Worm (Caenorhabditis elegans) whole organism, midembryonic: ENCODE data around the gene grl-2.

ENCODE experiments used
- T22C8.4 ChIP-seq: fragments of 200-800 bp; sonication (Bioruptor generic); IDR thresholded peaks from 2 replicates; pipeline ENCODE4 v1.3.6; 2022; ENCODE audit warnings: missing genetic modification characterization, missing compliant biosample characterization
- cog-1 ChIP-seq: sonication (generic microtip); optimal IDR thresholded peaks from 2 replicates; lab custom pipeline; 2016; ENCODE audit warnings: missing genetic modification characterization, missing compliant biosample characterization
- flt-1 ChIP-seq: fragments of 200-800 bp; sonication (Bioruptor generic); IDR thresholded peaks from 2 replicates; pipeline ENCODE4 v1.3.6; 2022; ENCODE audit warnings: missing genetic modification characterization, missing compliant biosample characterization
- klf-2 ChIP-seq: fragments of 200-800 bp; sonication (Bioruptor generic); conservative IDR thresholded peaks from 2 replicates; pipeline ENCODE4 v1.3.6; 2022; ENCODE audit warnings: missing genetic modification reagents, missing genetic modification characterization, missing compliant biosample characterization
- med-1 ChIP-seq: sonication (generic microtip); optimal IDR thresholded peaks from 2 replicates; lab custom pipeline; 2017; ENCODE audit warnings: missing genetic modification characterization, mild to moderate bottlenecking, missing compliant biosample characterization, antibody characterized with exemption, missing genetic modification reagents; ENCODE audit not compliant: insufficient read depth
- ref-1 ChIP-seq: fragments of 200-800 bp; sonication (Bioruptor generic); conservative IDR thresholded peaks from 2 replicates; pipeline ENCODE4 v1.3.6; 2022; ENCODE audit warnings: missing genetic modification reagents, missing genetic modification characterization, missing compliant biosample characterization
- tab-1 ChIP-seq: fragments of 200-800 bp; sonication (Bioruptor generic); IDR thresholded peaks from 2 replicates; pipeline ENCODE4 v1.3.6; 2022; ENCODE audit warnings: missing genetic modification characterization, missing compliant biosample characterization
- ztf-23 ChIP-seq: fragments of 200-800 bp; sonication (Bioruptor generic); IDR thresholded peaks from 2 replicates; pipeline ENCODE4 v1.3.6; 2022; ENCODE audit warnings: missing genetic modification reagents, missing genetic modification characterization, missing compliant biosample characterization
- ztf-29 ChIP-seq: fragments of 200-800 bp; sonication (Bioruptor generic); IDR thresholded peaks from 2 replicates; pipeline ENCODE4 v1.3.6; 2022; ENCODE audit warnings: missing genetic modification reagents, missing genetic modification characterization, missing compliant biosample characterization

The grl-2 gene

DNA sequence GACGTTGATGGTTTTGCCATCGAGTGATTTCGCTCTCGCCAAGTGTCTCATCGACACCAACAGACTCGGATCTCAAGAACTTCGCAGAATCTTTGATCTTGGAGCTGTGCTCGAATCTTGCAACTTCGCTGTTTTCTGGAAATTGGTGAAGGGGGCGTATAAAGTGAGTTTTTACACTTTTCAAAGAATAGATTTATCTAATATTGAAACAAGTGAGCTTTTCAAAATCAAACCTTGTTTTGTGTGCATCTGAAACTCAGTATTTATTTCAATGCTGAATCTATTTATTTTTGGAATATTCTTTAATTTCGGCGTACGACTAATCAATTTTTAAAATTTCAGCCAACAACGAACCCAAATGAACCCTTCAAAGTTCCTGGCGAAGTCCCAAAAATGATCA, 9.4 kb downstream of the grl-2 start:
- TF ChIP-seq cog-1 (no peak), klf-2 (GFP tag; lab: Robert Waterston, UW) (no peak), ztf-29 (GFP tag; lab: Robert Waterston, UW) (no peak), ref-1 (no peak), flt-1 (GFP tag; lab: Robert Waterston, UW) (no peak), T22C8.4 (GFP tag; lab: Robert Waterston, UW) (no peak), ztf-23 (no peak), tab-1 (GFP tag; lab: Robert Waterston, UW) (no peak), med-1 (GFP tag; lab: Kevin White, UChicago) (no peak)

DNA sequence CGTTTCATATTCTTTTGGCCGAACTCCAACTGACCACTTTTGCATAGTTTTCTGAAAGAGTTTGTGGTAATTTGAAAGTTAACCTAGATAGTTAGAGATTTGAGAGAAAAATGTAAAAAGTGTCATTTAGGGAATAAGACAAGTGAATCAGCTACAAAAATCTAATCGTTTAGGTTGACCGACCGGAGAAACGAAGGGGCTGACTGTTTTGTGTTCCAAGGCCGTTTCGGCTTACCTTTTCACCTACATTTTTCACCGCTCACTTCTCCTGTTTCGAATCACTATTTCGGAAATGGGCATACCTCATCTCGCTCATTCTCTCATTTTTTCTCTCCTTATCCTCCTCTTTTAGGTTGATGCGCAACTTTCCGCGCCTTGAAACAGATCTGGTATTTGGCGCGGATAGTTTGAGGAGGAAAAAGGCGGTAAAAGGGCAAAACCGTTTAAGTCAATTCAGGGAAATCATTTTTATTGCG, 16.2 kb downstream of the grl-2 start, which contains the start of gene mpst-7:
Gene mpst-7, minus strand, starts transcription at position 51 of the 476 bp plus-strand sequence.
- TF ChIP-seq ztf-23, result no peak

DNA sequence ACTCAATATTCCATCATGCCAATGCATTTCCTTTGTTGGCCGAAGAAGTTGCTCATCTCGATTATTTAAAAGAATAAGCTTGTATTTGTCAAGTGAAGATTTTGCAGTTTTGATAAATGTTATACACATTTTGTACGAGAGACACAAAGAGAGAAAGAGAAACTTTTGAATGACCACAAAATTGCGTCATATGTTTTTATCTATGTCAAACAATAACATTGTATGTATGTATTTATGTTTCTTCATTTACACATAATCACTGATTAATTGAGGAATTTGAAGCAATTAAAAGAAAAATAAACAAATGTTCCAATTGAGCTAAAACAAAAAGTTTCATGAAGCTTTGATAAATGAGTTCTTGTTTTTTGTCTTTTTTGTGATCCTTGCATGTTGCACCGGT, 18.3 kb downstream of the grl-2 start, which contains the start of gene hrg-9:
Gene hrg-9, minus strand, starts transcription at position 152 of the 400 bp plus-strand sequence.
- TF ChIP-seq tab-1 (GFP tag; lab: Robert Waterston, UW), result no peak

DNA sequence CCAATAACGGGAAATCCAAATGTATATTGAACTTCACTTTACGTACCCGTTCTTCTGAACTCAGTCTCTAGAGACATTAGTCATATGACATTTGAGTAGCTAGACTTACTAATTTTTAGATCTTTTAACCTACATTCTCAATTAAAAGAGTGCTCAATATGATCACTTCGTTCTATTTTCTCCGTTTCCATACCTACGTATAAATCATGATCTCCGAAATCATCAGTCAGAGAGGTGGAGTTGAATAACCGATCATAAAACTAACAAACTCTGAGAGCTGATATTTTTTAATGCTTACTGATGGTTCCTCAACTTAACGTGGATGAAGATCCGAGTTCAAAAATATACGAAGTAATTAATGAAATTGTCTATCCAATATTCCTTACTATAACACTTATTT, 19.2 kb downstream of the grl-2 start, which contains the start of gene srd-35:
Gene srd-35, plus strand, starts transcription at position 301 of the 400 bp plus-strand sequence.
- TF ChIP-seq klf-2 (GFP tag; lab: Robert Waterston, UW), result no peak
- TF ChIP-seq ztf-29 (GFP tag; lab: Robert Waterston, UW), result no peak
- TF ChIP-seq med-1 (GFP tag; lab: Kevin White, UChicago), result no peak
- TF ChIP-seq flt-1 (GFP tag; lab: Robert Waterston, UW), result no peak
- no peak for TF ChIP-seq ztf-23
- no peak for TF ChIP-seq ref-1
- TF ChIP-seq T22C8.4 (GFP tag; lab: Robert Waterston, UW), result no peak

DNA sequence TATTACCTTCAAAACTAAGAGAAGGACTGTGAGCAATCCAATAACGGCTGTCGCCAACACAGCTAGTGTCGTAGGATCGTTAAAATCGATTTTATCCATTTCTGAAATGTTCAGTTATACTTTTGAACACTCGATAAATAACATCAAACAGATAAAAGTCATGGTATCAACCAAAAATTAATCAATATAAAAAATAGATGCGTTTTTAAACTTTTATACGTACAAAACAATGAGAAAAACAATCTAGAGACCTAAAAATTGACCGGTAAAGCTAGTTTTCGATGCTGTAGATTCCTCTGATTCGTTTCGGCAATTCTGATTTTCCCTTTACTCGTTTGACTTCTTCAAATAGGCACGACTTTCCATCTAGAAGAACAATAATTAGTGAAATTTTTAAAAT, 22.2 kb downstream of the grl-2 start, which contains the start of gene R186.3:
Gene R186.3, minus strand, starts transcription at position 101 of the 400 bp plus-strand sequence.
- no peak for TF ChIP-seq ztf-29 (GFP tag; lab: Robert Waterston, UW)

DNA sequence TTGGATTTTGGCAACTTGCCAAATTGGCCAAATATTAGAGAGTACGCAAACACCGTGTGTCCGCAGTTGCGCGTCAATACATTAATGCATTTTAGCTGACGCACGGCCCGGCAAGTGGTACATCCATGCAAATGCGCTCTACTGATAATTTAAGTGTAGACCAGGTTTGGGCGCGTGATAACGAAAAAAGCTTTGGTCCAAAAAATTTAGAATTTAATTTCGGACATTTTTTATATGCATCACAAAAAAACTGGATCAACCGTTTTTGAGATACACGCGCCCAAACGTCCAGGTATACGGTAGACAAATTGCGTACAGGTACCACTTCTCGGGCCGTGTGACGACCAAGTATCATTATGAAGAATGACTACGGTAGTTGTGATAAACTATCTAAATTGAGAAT, 23.1 kb downstream of the grl-2 start, which contains the start of gene R186.8:
Gene R186.8, minus strand, starts transcription at position 58 of the 403 bp plus-strand sequence.
- TF ChIP-seq cog-1, result peak; percentile 52

DNA sequence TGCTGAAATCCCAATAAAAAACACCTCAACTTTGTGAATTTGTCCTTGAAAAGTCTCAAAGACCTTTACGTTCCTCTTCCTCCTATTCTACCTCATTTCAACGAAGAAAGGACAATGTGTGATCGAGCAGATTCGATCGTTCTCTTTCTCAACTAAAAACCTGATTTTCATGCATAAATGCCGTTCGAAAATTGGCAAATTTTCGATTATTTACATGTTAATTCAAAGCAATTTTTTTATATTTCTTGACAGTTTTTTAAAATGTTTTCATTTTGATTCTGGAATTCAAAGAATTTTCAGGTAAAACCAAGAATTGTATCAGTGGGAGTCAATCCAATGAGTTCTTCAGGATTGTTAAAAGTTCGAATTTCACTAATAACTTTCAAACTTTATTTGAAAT, 23.7 kb downstream of the grl-2 start, which contains the start of gene lin-46:
Gene lin-46, plus strand, starts transcription at position 301 of the 400 bp plus-strand sequence.
- TF ChIP-seq flt-1 (GFP tag; lab: Robert Waterston, UW) (no peak), ztf-29 (GFP tag; lab: Robert Waterston, UW) (no peak), klf-2 (GFP tag; lab: Robert Waterston, UW) (no peak), tab-1 (GFP tag; lab: Robert Waterston, UW) (no peak), ztf-23 (no peak), ref-1 (no peak), cog-1 (no peak), T22C8.4 (GFP tag; lab: Robert Waterston, UW) (no peak), med-1 (GFP tag; lab: Kevin White, UChicago) (no peak)

DNA sequence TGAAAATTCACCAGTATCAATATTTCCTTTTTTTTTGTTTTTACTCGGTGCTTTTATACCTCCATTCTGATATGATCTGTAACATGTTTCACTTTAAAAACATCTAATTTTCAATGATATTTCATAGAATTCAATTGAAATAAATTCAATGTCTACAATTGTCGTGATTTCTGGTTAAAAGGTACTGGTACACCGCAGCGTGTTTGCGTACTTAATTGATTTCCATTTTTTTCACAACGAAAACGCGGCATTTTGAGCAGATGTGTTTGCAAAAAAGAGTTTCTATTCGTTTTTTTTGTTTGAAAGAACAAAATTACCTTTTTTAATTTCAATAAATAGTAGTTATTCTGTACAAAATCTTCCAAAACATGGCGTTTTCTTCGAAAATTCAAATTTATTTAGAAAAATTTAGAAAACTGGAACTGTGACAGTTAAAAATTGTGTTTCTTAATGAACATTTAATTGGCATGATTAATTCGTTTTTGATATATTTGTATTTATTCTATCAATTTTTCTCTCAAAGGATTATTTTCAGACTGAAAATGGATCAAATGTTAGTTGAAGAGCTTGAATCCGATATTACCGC, 25.8 kb downstream of the grl-2 start, which contains the start of gene pnn-1:
Gene pnn-1, plus strand, starts transcription at position 536 of the 586 bp plus-strand sequence.
- no peak for TF ChIP-seq ref-1
- no peak for TF ChIP-seq tab-1 (GFP tag; lab: Robert Waterston, UW)
- TF ChIP-seq klf-2 (GFP tag; lab: Robert Waterston, UW), result no peak
- no peak for TF ChIP-seq ztf-29 (GFP tag; lab: Robert Waterston, UW)

DNA sequence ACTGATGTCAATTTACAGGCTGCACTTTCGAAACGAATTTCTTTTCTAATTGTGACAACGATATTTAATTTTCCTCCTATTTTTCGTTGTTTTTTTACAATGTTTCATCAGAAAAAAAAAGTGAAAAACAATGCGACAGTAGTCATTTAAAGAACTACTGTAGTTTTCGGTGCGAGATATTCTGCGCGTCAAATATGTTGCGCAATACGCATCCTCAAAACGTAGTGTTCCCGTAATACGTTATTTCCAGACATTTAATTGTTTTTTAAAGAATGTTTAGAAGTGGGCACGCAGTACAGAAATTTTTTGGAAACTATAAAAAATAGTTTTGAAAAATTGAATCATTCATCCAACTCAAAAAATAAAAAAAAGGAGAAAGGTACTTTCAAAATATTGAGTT, 29.2 kb downstream of the grl-2 start:
- no peak for TF ChIP-seq ztf-23
- no peak for TF ChIP-seq tab-1 (GFP tag; lab: Robert Waterston, UW)
- TF ChIP-seq flt-1 (GFP tag; lab: Robert Waterston, UW), result no peak

DNA sequence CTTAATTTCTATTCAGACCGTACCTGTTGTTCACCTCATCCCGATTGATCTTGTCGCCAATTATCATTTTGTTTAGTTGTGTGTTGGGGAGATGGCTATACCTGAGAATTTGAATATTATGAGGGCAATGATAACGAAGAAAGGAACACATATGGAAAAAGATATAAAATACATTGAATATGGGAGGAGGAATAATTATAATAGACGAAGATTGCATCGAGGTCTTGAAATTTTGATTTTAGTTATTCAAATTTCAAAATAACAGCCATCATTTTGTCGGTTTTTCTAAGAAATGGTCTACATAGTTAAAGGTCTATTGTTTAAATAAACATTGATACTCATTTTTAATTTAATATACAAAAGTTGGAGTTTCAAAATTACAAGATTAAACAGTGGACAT, 42.2 kb downstream of the grl-2 start, which contains the start of gene shw-3:
Gene shw-3, minus strand, starts transcription at position 101 of the 400 bp plus-strand sequence.
- TF ChIP-seq med-1 (GFP tag; lab: Kevin White, UChicago), result no peak

DNA sequence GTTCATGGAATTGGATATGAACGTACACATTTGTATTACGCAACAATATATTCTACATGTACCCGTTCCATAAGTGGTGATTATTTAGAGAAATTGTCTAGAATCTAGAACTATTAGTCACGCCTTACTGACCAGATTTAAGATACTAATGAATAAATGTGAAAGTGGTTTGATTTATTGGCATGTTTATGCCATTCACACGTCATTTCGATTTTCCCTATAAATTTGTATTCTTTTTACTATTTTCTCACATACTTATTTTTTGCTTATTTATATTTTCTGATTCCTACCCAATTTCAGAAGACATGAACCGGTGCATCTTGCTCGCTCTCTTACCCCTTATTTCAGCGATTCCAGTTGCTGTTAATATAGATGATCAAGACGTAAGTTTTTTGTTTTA, 43.4 kb downstream of the grl-2 start, which contains the start of gene F15B9.8:
Gene F15B9.8, plus strand, starts transcription at position 301 of the 400 bp plus-strand sequence.
- TF ChIP-seq klf-2 (GFP tag; lab: Robert Waterston, UW), result no peak
- no peak for TF ChIP-seq cog-1
- no peak for TF ChIP-seq ztf-29 (GFP tag; lab: Robert Waterston, UW)
- TF ChIP-seq tab-1 (GFP tag; lab: Robert Waterston, UW), result no peak
- no peak for TF ChIP-seq ztf-23
- TF ChIP-seq flt-1 (GFP tag; lab: Robert Waterston, UW), result no peak
- TF ChIP-seq ref-1, result no peak

DNA sequence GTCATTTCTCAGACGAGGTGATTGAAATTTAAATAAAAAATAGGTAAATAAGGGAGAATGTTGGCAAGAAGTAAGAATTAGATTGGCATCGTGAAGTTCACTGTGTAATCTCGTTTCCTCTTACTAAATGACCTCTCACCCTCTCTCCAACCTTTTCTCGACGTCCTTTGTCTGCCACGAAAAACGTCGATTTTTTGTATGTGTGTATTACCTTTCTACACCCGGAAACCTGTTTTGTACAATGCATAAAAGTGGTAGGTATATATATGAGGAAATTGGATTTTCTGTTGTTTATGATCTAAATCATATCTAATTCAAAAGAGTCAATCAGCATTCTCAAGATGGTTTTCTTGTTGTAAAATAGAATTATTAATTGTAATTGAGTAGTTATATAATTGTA, 48.0 kb downstream of the grl-2 start, which contains the start of the genes F15B9.11 and dsl-7:
Gene F15B9.11, minus strand, starts transcription at position 5 of the 400 bp plus-strand sequence.
Gene dsl-7, plus strand, starts transcription at position 260 of the 400 bp plus-strand sequence.
- TF ChIP-seq ztf-23, result no peak
- TF ChIP-seq klf-2 (GFP tag; lab: Robert Waterston, UW), result no peak
- no peak for TF ChIP-seq flt-1 (GFP tag; lab: Robert Waterston, UW)
- TF ChIP-seq ref-1, result no peak
- no peak for TF ChIP-seq ztf-29 (GFP tag; lab: Robert Waterston, UW)
- no peak for TF ChIP-seq cog-1
- no peak for TF ChIP-seq T22C8.4 (GFP tag; lab: Robert Waterston, UW)
- no peak for TF ChIP-seq med-1 (GFP tag; lab: Kevin White, UChicago)
- no peak for TF ChIP-seq tab-1 (GFP tag; lab: Robert Waterston, UW)
